ENCODE assay signal across 1 fruit fly cellular context in the genomic region with DNA sequence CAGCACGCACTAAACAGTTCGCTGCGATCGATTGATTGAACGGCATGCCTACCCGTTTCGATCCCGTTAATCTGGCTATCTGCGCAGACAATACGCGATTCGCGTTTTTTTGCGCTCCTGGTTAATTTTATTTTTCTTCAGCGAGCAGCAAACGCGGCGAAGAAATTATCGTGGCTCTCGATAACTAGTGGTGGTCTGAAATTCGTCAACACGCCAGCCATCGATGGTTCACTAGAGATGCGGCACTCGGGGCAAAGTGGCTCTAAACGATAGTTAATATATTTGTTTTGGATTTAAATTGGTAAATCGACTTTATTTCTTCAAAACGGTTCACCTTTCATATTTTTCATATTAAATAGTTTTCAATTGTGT.
TF ChIP-seq lines count a peak whose summit lies in the region.

A gene (minus strand): TSS at position 191 of the 372 bp plus-strand sequence.

TF ChIP-seq in whole organism, embryonic, 481 proteins besides CTCF, POLR2A, EP300 and RAD21 (continued from another document and continues in another):
- TF ChIP-seq cg (GFP tag; optimal IDR thresholded peaks at IDR 0.05; lab: Kevin White, UChicago) (no peak), Myb (GFP tag; optimal IDR thresholded peaks at IDR 0.05; lab: Kevin White, UChicago) (no peak), Dbx (GFP tag; IDR thresholded peaks at IDR 0.05; lab: Robert Waterston, UW) (peak; percentile 54; the same call in 2 of the 3 replicates), Taf1 (GFP tag; IDR thresholded peaks at IDR 0.05; lab: Robert Waterston, UW) (peak; percentile 57), eve (GFP tag; optimal IDR thresholded peaks at IDR 0.05; lab: Kevin White, UChicago) (no peak), CHES-1-like (GFP tag; optimal IDR thresholded peaks at IDR 0.05; lab: Kevin White, UChicago) (peak; percentile 28), ash1 (GFP tag; optimal IDR thresholded peaks at IDR 0.05; lab: Kevin White, UChicago) (no peak), CG8944 (GFP tag; optimal IDR thresholded peaks at IDR 0.05; lab: Kevin White, UChicago) (peak; percentile 37), pho (GFP tag; optimal IDR thresholded peaks at IDR 0.05; lab: Kevin White, UChicago) (peak; percentile 53), maf-S (GFP tag; optimal IDR thresholded peaks at IDR 0.05; lab: Kevin White, UChicago) (no peak), Bgb (GFP tag; IDR thresholded peaks at IDR 0.05; lab: Robert Waterston, UW; ENCODE audit: partially characterized antibody) (peak; percentile 83), dimm (GFP tag; IDR thresholded peaks at IDR 0.05; lab: Robert Waterston, UW) (0 out of 2 replicates have a peak, but pooled peaks have one; percentile 15), CG11093 (GFP tag; IDR thresholded peaks at IDR 0.05; lab: Robert Waterston, UW) (no peak), wdn (GFP tag; IDR thresholded peaks at IDR 0.05; lab: Robert Waterston, UW) (peak; percentile 56; the same call in 1 of the 2 replicates), cwo (GFP tag; optimal IDR thresholded peaks at IDR 0.05; lab: Kevin White, UChicago) (no peak), Blimp-1 (GFP tag; optimal IDR thresholded peaks at IDR 0.05; lab: Kevin White, UChicago) (no peak), GATAe (GFP tag; conservative IDR thresholded peaks at IDR 0.05; lab: Robert Waterston, UW) (no peak), chinmo (GFP tag; IDR thresholded peaks at IDR 0.05; lab: Robert Waterston, UW; ENCODE audit: partially characterized antibody) (no peak; the same call in 3 of the 4 replicates), Ptx1 (GFP tag; IDR thresholded peaks at IDR 0.05; lab: Robert Waterston, UW) (peak; percentile 70), kay (GFP tag; optimal IDR thresholded peaks at IDR 0.05; lab: Kevin White, UChicago) (no peak), Drgx (GFP tag; IDR thresholded peaks at IDR 0.05; lab: Robert Waterston, UW) (0 out of 2 replicates have a peak, but pooled peaks have one; percentile 15), ara (GFP tag; IDR thresholded peaks at IDR 0.05; lab: Robert Waterston, UW) (peak; percentile 50; the same call in 1 of the 2 replicates), CG6272 (GFP tag; IDR thresholded peaks at IDR 0.05; lab: Robert Waterston, UW) (peak; percentile 87), CG33557 (GFP tag; optimal IDR thresholded peaks at IDR 0.05; lab: Kevin White, UChicago) (peak; percentile 38), ERR (GFP tag; optimal IDR thresholded peaks at IDR 0.05; lab: Kevin White, UChicago) (no peak), CG3726 (GFP tag; IDR thresholded peaks at IDR 0.05; lab: Robert Waterston, UW) (no peak), CG34224 (GFP tag; IDR thresholded peaks at IDR 0.05; lab: Robert Waterston, UW; ENCODE audit: partially characterized antibody) (peak; percentile 63; the same call in 2 of the 3 replicates), Doc2 (GFP tag; IDR thresholded peaks at IDR 0.05; lab: Robert Waterston, UW) (no peak), CG17361 (GFP tag; IDR thresholded peaks at IDR 0.05; lab: Robert Waterston, UW) (no peak; the same call in 1 of the 3 replicates), HLHmδ (GFP tag; optimal IDR thresholded peaks at IDR 0.05; lab: Kevin White, UChicago) (no peak), zf30C (GFP tag; optimal IDR thresholded peaks at IDR 0.05; lab: Kevin White, UChicago) (no peak), sens-2 (GFP tag; IDR thresholded peaks at IDR 0.05; lab: Robert Waterston, UW) (no peak), z (GFP tag; IDR thresholded peaks at IDR 0.05; lab: Robert Waterston, UW) (no peak), CG11247 (GFP tag; IDR thresholded peaks at IDR 0.05; lab: Robert Waterston, UW) (peak; percentile 75), CG9797 (GFP tag; optimal IDR thresholded peaks at IDR 0.05; lab: Kevin White, UChicago) (no peak), fd3F (GFP tag; optimal IDR thresholded peaks at IDR 0.05; lab: Kevin White, UChicago) (peak; percentile 23), gsb-n (tag; optimal IDR thresholded peaks at IDR 0.05; lab: Kevin White, UChicago) (no peak), dan (GFP tag; IDR thresholded peaks at IDR 0.05; lab: Robert Waterston, UW) (no peak), wor (GFP tag; IDR thresholded peaks at IDR 0.05; lab: Robert Waterston, UW) (no peak), zen2 (GFP tag; IDR thresholded peaks at IDR 0.05; lab: Robert Waterston, UW; ENCODE audit: partially characterized antibody) (peak; percentile 59; the same call in 2 of the 3 replicates), lbe (GFP tag; optimal IDR thresholded peaks at IDR 0.05; lab: Kevin White, UChicago) (no peak), CG10543 (GFP tag; optimal IDR thresholded peaks at IDR 0.05; lab: Kevin White, UChicago) (peak; percentile 31), dm (GFP tag; optimal IDR thresholded peaks at IDR 0.05; lab: Kevin White, UChicago) (no peak), CG12104 (GFP tag; optimal IDR thresholded peaks at IDR 0.05; lab: Kevin White, UChicago) (no peak), CG32772 (GFP tag; IDR thresholded peaks at IDR 0.05; lab: Robert Waterston, UW) (peak; percentile 47), cato (GFP tag; optimal IDR thresholded peaks at IDR 0.05; lab: Kevin White, UChicago; ENCODE audit: borderline replicate concordance) (no peak), Spps (tag; optimal IDR thresholded peaks at IDR 0.05; lab: Kevin White, UChicago) (no peak), CoRest (tag; optimal IDR thresholded peaks at IDR 0.05; lab: Kevin White, UChicago) (peak; percentile 54), CG1602 (GFP tag; optimal IDR thresholded peaks at IDR 0.05; lab: Kevin White, UChicago) (peak; percentile 41), CG3847 (GFP tag; IDR thresholded peaks at IDR 0.05; lab: Robert Waterston, UW) (peak; percentile 63), mirr (GFP tag; optimal IDR thresholded peaks at IDR 0.05; lab: Kevin White, UChicago) (no peak), CG2875 (GFP tag; optimal IDR thresholded peaks at IDR 0.05; lab: Kevin White, UChicago) (no peak), sob (GFP tag; IDR thresholded peaks at IDR 0.05; lab: Robert Waterston, UW) (peak; percentile 75), CG12071 (GFP tag; optimal IDR thresholded peaks at IDR 0.05; lab: Kevin White, UChicago) (no peak), CG4707 (GFP tag; optimal IDR thresholded peaks at IDR 0.05; lab: Kevin White, UChicago) (no peak), CG34376 (GFP tag; optimal IDR thresholded peaks at IDR 0.05; lab: Kevin White, UChicago) (peak; percentile 10), inv (GFP tag; IDR thresholded peaks at IDR 0.05; lab: Robert Waterston, UW; ENCODE audit: partially characterized antibody) (peak; percentile 86), Pdp1 (GFP tag; optimal IDR thresholded peaks at IDR 0.05; lab: Kevin White, UChicago) (peak in 1 of 2 experiments; percentile 46), lmd (GFP tag; IDR thresholded peaks at IDR 0.05; lab: Robert Waterston, UW) (peak; percentile 65), Asciz (GFP tag; optimal IDR thresholded peaks at IDR 0.05; lab: Kevin White, UChicago) (peak; percentile 44), Atf3 (GFP tag; optimal IDR thresholded peaks at IDR 0.05; lab: Kevin White, UChicago) (peak; percentile 19), Usf (GFP tag; optimal IDR thresholded peaks at IDR 0.05; lab: Kevin White, UChicago) (no peak), NK7.1 (GFP tag; optimal IDR thresholded peaks at IDR 0.05; lab: Kevin White, UChicago) (no peak), Dip2 (GFP tag; IDR thresholded peaks at IDR 0.05; lab: Robert Waterston, UW) (no peak), CG17359 (tag; optimal IDR thresholded peaks at IDR 0.05; lab: Kevin White, UChicago) (no peak), CG13123 (GFP tag; optimal IDR thresholded peaks at IDR 0.05; lab: Kevin White, UChicago) (no peak), Xbp1 (GFP tag; optimal IDR thresholded peaks at IDR 0.05; lab: Kevin White, UChicago) (peak; percentile 65), CG14014 (GFP tag; IDR thresholded peaks at IDR 0.05; lab: Robert Waterston, UW) (peak; percentile 79), CG31441 (GFP tag; IDR thresholded peaks at IDR 0.05; lab: Robert Waterston, UW) (no peak), sim (GFP tag; IDR thresholded peaks at IDR 0.05; lab: Robert Waterston, UW) (no peak), trh (GFP tag; optimal IDR thresholded peaks at IDR 0.05; lab: Kevin White, UChicago) (no peak), CG30020 (tag; optimal IDR thresholded peaks at IDR 0.05; lab: Kevin White, UChicago) (peak; percentile 38), CG9932 (GFP tag; IDR thresholded peaks at IDR 0.05; lab: Robert Waterston, UW) (peak; percentile 94), CG15269 (tag; optimal IDR thresholded peaks at IDR 0.05; lab: Kevin White, UChicago) (no peak), aop (GFP tag; IDR thresholded peaks at IDR 0.05; lab: Robert Waterston, UW) (peak; percentile 74; the same call in 1 of the 2 replicates), Oli (tag; optimal IDR thresholded peaks at IDR 0.05; lab: Kevin White, UChicago) (no peak), Chrac-16 (GFP tag; optimal IDR thresholded peaks at IDR 0.05; lab: Kevin White, UChicago) (peak; percentile 44), C15 (GFP tag; IDR thresholded peaks at IDR 0.05; lab: Robert Waterston, UW) (no peak), CG1647 (GFP tag; optimal IDR thresholded peaks at IDR 0.05; lab: Kevin White, UChicago) (peak; percentile 18), CG6254 (GFP tag; optimal IDR thresholded peaks at IDR 0.05; lab: Kevin White, UChicago) (no peak), CG10209 (GFP tag; optimal IDR thresholded peaks at IDR 0.05; lab: Kevin White, UChicago) (no peak), fd64A (GFP tag; optimal IDR thresholded peaks at IDR 0.05; lab: Kevin White, UChicago) (no peak), Trl (optimal IDR thresholded peaks at IDR 0.05; lab: Kevin White, UChicago) (no peak), Trl (GFP tag; optimal IDR thresholded peaks at IDR 0.05; lab: Kevin White, UChicago) (no peak), abd-A (tag; optimal IDR thresholded peaks at IDR 0.05; lab: Kevin White, UChicago) (no peak), Dad (GFP tag; optimal IDR thresholded peaks at IDR 0.05; lab: Kevin White, UChicago) (peak; percentile 16), CG15514 (GFP tag; optimal IDR thresholded peaks at IDR 0.05; lab: Kevin White, UChicago) (peak; percentile 26), nau (GFP tag; optimal IDR thresholded peaks at IDR 0.05; lab: Kevin White, UChicago) (no peak), slbo (GFP tag; IDR thresholded peaks at IDR 0.05; lab: Robert Waterston, UW) (peak; percentile 86), BtbVII (GFP tag; optimal IDR thresholded peaks at IDR 0.05; lab: Kevin White, UChicago) (no peak), croc (GFP tag; conservative IDR thresholded peaks at IDR 0.05; lab: Robert Waterston, UW) (peak; percentile 50; the same call in 1 of the 3 replicates), en (GFP tag; optimal IDR thresholded peaks at IDR 0.05; lab: Kevin White, UChicago) (no peak), toy (GFP tag; IDR thresholded peaks at IDR 0.05; lab: Robert Waterston, UW) (no peak), Hmx (GFP tag; optimal IDR thresholded peaks at IDR 0.05; lab: Kevin White, UChicago) (no peak), Fer3 (tag; optimal IDR thresholded peaks at IDR 0.05; lab: Kevin White, UChicago) (no peak), dmrt99B (tag; optimal IDR thresholded peaks at IDR 0.05; lab: Kevin White, UChicago) (no peak), CG12942 (GFP tag; optimal IDR thresholded peaks at IDR 0.05; lab: Kevin White, UChicago) (peak; percentile 20), Dfd (GFP tag; optimal IDR thresholded peaks at IDR 0.05; lab: Kevin White, UChicago) (no peak), Dek (tag; optimal IDR thresholded peaks at IDR 0.05; lab: Kevin White, UChicago) (no peak), Stat92E (GFP tag; optimal IDR thresholded peaks at IDR 0.05; lab: Kevin White, UChicago) (peak in 1 of 3 experiments; percentile 20), grau (tag; optimal IDR thresholded peaks at IDR 0.05; lab: Kevin White, UChicago) (peak; percentile 60), Atf6 (GFP tag; IDR thresholded peaks at IDR 0.05; lab: Robert Waterston, UW) (peak; percentile 30), CG6854 (GFP tag; optimal IDR thresholded peaks at IDR 0.05; lab: Kevin White, UChicago) (no peak), CG3065 (GFP tag; optimal IDR thresholded peaks at IDR 0.05; lab: Kevin White, UChicago) (peak; percentile 11), Dref (GFP tag; IDR thresholded peaks at IDR 0.05; lab: Robert Waterston, UW) (peak; percentile 79), sc (optimal IDR thresholded peaks at IDR 0.05; lab: Kevin White, UChicago) (no peak), sc (GFP tag; optimal IDR thresholded peaks at IDR 0.05; lab: Kevin White, UChicago) (no peak), CG11695 (GFP tag; IDR thresholded peaks at IDR 0.05; lab: Robert Waterston, UW) (0 out of 3 replicates have a peak, but pooled peaks have one; percentile 18), sens (GFP tag; lab: Kevin White, UChicago) (peak; percentile 65), CG9215 (GFP tag; IDR thresholded peaks at IDR 0.05; lab: Robert Waterston, UW) (peak; percentile 67), chm (GFP tag; IDR thresholded peaks at IDR 0.05; lab: Robert Waterston, UW) (peak; percentile 48; the same call in 1 of the 2 replicates), Abd-B (GFP tag; optimal IDR thresholded peaks at IDR 0.05; lab: Kevin White, UChicago) (peak; percentile 53), CG7556 (GFP tag; optimal IDR thresholded peaks at IDR 0.05; lab: Kevin White, UChicago) (peak; percentile 32), Hr39 (optimal IDR thresholded peaks at IDR 0.05; lab: Kevin White, UChicago) (no peak), gsb (GFP tag; IDR thresholded peaks at IDR 0.05; lab: Robert Waterston, UW) (peak; percentile 5; the same call in 1 of the 2 replicates), CG9876 (GFP tag; optimal IDR thresholded peaks at IDR 0.05; lab: Kevin White, UChicago) (no peak), dmrt11E (tag; optimal IDR thresholded peaks at IDR 0.05; lab: Kevin White, UChicago) (peak; percentile 58), CG9609 (GFP tag; optimal IDR thresholded peaks at IDR 0.05; lab: Kevin White, UChicago) (peak; percentile 34), esg (GFP tag; conservative IDR thresholded peaks at IDR 0.05; lab: Robert Waterston, UW) (peak; percentile 29; the same call in 1 of the 2 replicates), knrl (GFP tag; IDR thresholded peaks at IDR 0.05; lab: Robert Waterston, UW; ENCODE audit: partially characterized antibody) (peak; percentile 87), ind (GFP tag; optimal IDR thresholded peaks at IDR 0.05; lab: Kevin White, UChicago) (peak; percentile 37), amos (GFP tag; IDR thresholded peaks at IDR 0.05; lab: Robert Waterston, UW; ENCODE audit: partially characterized antibody) (peak; percentile 92), yki (optimal IDR thresholded peaks at IDR 0.05; lab: Kevin White, UChicago) (no peak), lab (GFP tag; optimal IDR thresholded peaks at IDR 0.05; lab: Kevin White, UChicago) (no peak), CG16813 (GFP tag; IDR thresholded peaks at IDR 0.05; lab: Robert Waterston, UW; ENCODE audit: partially characterized antibody) (peak; percentile 89), Optix (GFP tag; IDR thresholded peaks at IDR 0.05; lab: Robert Waterston, UW) (0 out of 3 replicates have a peak, but pooled peaks have one; percentile 25), psq (GFP tag; optimal IDR thresholded peaks at IDR 0.05; lab: Kevin White, UChicago) (no peak)
